Worm (Caenorhabditis elegans) whole organism, midembryonic: ENCODE data around the gene srh-293.

Experiments
- cog-1 ChIP-seq: sonication (generic microtip); optimal IDR thresholded peaks from 2 replicates; lab custom pipeline; 2016; ENCODE audit warnings: missing genetic modification characterization, missing compliant biosample characterization
- klf-2 ChIP-seq: fragments of 200-800 bp; sonication (Bioruptor generic); conservative IDR thresholded peaks from 2 replicates; pipeline ENCODE4 v1.3.6; 2022; ENCODE audit warnings: missing genetic modification reagents, missing genetic modification characterization, missing compliant biosample characterization
- med-1 ChIP-seq: sonication (generic microtip); optimal IDR thresholded peaks from 2 replicates; lab custom pipeline; 2017; ENCODE audit warnings: missing genetic modification characterization, mild to moderate bottlenecking, missing compliant biosample characterization, antibody characterized with exemption, missing genetic modification reagents; ENCODE audit not compliant: insufficient read depth
- ref-1 ChIP-seq: fragments of 200-800 bp; sonication (Bioruptor generic); conservative IDR thresholded peaks from 2 replicates; pipeline ENCODE4 v1.3.6; 2022; ENCODE audit warnings: missing genetic modification reagents, missing genetic modification characterization, missing compliant biosample characterization
- tab-1 ChIP-seq: fragments of 200-800 bp; sonication (Bioruptor generic); IDR thresholded peaks from 2 replicates; pipeline ENCODE4 v1.3.6; 2022; ENCODE audit warnings: missing genetic modification characterization, missing compliant biosample characterization

- TF ChIP-seq klf-2 (no peak), cog-1 (tag; lab: Kevin White, UChicago) (no peak), ref-1 (no peak), med-1 (GFP tag; lab: Kevin White, UChicago) (no peak), tab-1 (GFP tag; lab: Robert Waterston, UW) (no peak)
Measured at ce11 chrV:15826110-15826509, 39.8 kb upstream of the srh-293 start, which contains the start of gene srbc-51.
